Worm (Caenorhabditis elegans) whole organism, midembryonic: ENCODE data around the gene set-3.

ENCODE experiments used
- T22C8.4 ChIP-seq: fragments of 200-800 bp; sonication (Bioruptor generic); IDR thresholded peaks from 2 replicates; pipeline ENCODE4 v1.3.6; 2022; ENCODE audit warnings: missing genetic modification characterization, missing compliant biosample characterization
- cog-1 ChIP-seq: sonication (generic microtip); optimal IDR thresholded peaks from 2 replicates; lab custom pipeline; 2016; ENCODE audit warnings: missing genetic modification characterization, missing compliant biosample characterization
- flt-1 ChIP-seq: fragments of 200-800 bp; sonication (Bioruptor generic); IDR thresholded peaks from 2 replicates; pipeline ENCODE4 v1.3.6; 2022; ENCODE audit warnings: missing genetic modification characterization, missing compliant biosample characterization
- klf-2 ChIP-seq: fragments of 200-800 bp; sonication (Bioruptor generic); conservative IDR thresholded peaks from 2 replicates; pipeline ENCODE4 v1.3.6; 2022; ENCODE audit warnings: missing genetic modification reagents, missing genetic modification characterization, missing compliant biosample characterization
- med-1 ChIP-seq: sonication (generic microtip); optimal IDR thresholded peaks from 2 replicates; lab custom pipeline; 2017; ENCODE audit warnings: missing genetic modification characterization, mild to moderate bottlenecking, missing compliant biosample characterization, antibody characterized with exemption, missing genetic modification reagents; ENCODE audit not compliant: insufficient read depth
- ref-1 ChIP-seq: fragments of 200-800 bp; sonication (Bioruptor generic); conservative IDR thresholded peaks from 2 replicates; pipeline ENCODE4 v1.3.6; 2022; ENCODE audit warnings: missing genetic modification reagents, missing genetic modification characterization, missing compliant biosample characterization
- tab-1 ChIP-seq: fragments of 200-800 bp; sonication (Bioruptor generic); IDR thresholded peaks from 2 replicates; pipeline ENCODE4 v1.3.6; 2022; ENCODE audit warnings: missing genetic modification characterization, missing compliant biosample characterization
- ztf-23 ChIP-seq: fragments of 200-800 bp; sonication (Bioruptor generic); IDR thresholded peaks from 2 replicates; pipeline ENCODE4 v1.3.6; 2022; ENCODE audit warnings: missing genetic modification reagents, missing genetic modification characterization, missing compliant biosample characterization
- ztf-29 ChIP-seq: fragments of 200-800 bp; sonication (Bioruptor generic); IDR thresholded peaks from 2 replicates; pipeline ENCODE4 v1.3.6; 2022; ENCODE audit warnings: missing genetic modification reagents, missing genetic modification characterization, missing compliant biosample characterization

Gene set-3

DNA sequence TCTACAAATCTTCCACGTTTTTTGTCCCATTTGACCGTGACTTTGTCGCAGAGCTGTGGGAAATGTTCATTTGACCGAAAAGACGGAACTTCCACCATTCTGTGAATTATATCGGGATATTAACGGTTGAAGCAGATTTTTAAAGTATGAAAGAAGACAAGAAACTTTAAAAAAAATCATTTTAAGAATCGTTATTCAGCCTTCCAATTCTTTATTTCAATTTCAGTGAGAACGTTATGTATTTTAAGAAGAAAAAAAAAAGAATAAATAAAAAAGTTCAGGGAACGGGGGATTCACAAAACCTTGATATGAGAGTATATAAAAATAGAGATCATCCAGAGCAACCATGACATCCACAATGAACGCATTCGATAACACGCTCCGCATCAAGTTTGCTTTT, at the start of gene set-3:
Gene set-3, minus strand, starts transcription at position 101 of the 400 bp plus-strand sequence.
- TF ChIP-seq flt-1 (no peak), cog-1 (no peak), tab-1 (no peak)

DNA sequence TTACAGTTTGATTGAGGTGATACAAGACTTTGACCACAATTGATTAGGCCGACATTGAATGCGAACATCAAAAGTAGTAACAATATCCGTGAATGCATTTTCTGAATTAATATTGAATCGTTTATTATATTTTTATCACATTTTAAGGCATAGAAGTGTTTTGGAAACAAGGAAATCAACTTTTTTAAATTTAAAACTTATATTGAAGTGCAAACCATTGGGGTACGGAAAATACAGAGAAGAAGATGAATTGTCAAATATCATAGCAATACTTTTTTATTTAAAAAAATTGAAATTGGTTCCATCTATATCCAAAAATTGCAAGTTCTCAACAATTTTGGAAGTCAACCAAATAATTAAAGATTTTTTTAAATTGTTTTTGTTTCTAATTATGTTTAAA, 48.9 kb upstream of the set-3 start, which contains the start of gene T05G5.1:
Gene T05G5.1, minus strand, starts transcription at position 101 of the 400 bp plus-strand sequence.
- TF ChIP-seq med-1 (GFP tag; lab: Kevin White, UChicago) (no peak), ztf-29 (no peak), ref-1 (no peak), flt-1 (no peak), klf-2 (GFP tag; lab: Robert Waterston, UW) (no peak), cog-1 (no peak)

ce11 chrIII:9741985-9742384, 47.6 kb upstream of the set-3 start:
- no peak for TF ChIP-seq T22C8.4 (GFP tag; lab: Robert Waterston, UW)
- TF ChIP-seq ztf-29, result 0 out of 2 replicates have a peak, but pooled peaks have one; percentile 38

- TF ChIP-seq klf-2 (GFP tag; lab: Robert Waterston, UW) (no peak), T22C8.4 (GFP tag; lab: Robert Waterston, UW) (no peak), ztf-29 (no peak), med-1 (GFP tag; lab: Kevin White, UChicago) (no peak), cog-1 (no peak), tab-1 (no peak)
Measured at ce11 chrIII:9740663-9741062, 46.3 kb upstream of the set-3 start.

DNA sequence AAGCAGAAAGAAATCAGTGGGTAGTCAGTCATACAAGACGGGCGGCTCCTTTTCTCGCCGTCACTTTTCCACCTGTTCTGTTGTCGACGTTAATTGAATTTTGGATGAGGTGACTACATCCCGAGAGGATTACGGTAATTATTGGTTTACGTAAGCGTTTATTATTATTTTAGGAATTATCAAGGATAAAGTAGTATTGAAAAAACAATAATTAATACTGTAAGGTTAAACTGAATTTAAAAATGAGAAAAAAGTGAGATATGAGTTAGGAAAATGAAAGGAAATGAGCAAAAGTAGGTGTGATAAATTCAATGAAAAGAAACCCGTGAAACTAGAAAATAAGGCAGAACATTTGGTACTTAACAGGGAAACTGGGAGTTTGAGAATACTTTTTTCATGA, 44.6 kb upstream of the set-3 start, which contains the start of gene hlh-4:
Gene hlh-4, minus strand, starts transcription at position 101 of the 400 bp plus-strand sequence.
- no peak for TF ChIP-seq flt-1

DNA sequence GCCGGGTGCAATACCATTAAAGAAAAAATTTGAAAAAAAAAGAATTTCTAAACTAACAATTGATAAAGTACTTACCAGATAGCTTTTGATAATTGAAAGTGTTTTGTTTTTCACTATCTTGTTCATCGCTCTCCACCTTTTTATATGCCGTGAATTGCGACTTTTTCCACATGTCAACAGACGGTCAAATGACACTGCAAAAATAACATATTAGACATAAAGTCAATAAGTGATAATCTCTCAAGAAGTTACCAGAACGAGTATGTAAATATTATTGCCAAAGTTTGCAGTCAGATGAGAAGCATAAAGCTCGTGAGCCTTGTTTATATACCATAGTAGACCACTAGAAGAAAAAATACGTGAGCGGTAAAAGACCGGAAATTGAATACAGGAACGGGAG, 41.5 kb upstream of the set-3 start, which contains the start of gene dao-6:
Gene dao-6, minus strand, starts transcription at position 345 of the 400 bp plus-strand sequence.
- TF ChIP-seq ztf-23 (no peak), ref-1 (no peak), flt-1 (no peak), cog-1 (no peak), T22C8.4 (GFP tag; lab: Robert Waterston, UW) (no peak), klf-2 (GFP tag; lab: Robert Waterston, UW) (no peak), ztf-29 (no peak), med-1 (GFP tag; lab: Kevin White, UChicago) (no peak), tab-1 (no peak)

DNA sequence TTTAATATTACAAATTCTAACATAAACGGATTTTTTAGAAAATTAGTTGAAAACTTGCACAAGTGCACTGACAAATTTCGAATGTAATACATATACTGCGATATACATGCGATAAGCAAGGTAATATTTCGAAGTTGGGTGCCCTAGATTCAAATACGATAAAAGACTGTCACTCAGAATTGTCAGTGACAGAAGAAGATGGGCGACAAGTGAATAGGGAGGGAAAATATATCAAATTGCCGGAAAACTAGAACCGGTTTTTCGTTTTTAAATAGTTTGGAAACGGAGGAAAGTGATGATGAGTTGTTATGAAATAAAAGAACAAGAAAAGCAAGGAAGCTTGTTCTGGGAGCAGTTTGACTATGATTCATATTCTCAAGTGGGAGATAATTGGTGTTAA, 39.7 kb upstream of the set-3 start:
- TF ChIP-seq flt-1 (no peak), ztf-29 (no peak), tab-1 (no peak), cog-1 (no peak), T22C8.4 (GFP tag; lab: Robert Waterston, UW) (no peak), med-1 (GFP tag; lab: Kevin White, UChicago) (no peak), klf-2 (GFP tag; lab: Robert Waterston, UW) (no peak), ref-1 (no peak), ztf-23 (no peak)

- TF ChIP-seq ztf-29 (no peak), ref-1 (no peak), cog-1 (no peak), flt-1 (no peak)
Measured at ce11 chrIII:9733333-9733732, 39.0 kb upstream of the set-3 start.

DNA sequence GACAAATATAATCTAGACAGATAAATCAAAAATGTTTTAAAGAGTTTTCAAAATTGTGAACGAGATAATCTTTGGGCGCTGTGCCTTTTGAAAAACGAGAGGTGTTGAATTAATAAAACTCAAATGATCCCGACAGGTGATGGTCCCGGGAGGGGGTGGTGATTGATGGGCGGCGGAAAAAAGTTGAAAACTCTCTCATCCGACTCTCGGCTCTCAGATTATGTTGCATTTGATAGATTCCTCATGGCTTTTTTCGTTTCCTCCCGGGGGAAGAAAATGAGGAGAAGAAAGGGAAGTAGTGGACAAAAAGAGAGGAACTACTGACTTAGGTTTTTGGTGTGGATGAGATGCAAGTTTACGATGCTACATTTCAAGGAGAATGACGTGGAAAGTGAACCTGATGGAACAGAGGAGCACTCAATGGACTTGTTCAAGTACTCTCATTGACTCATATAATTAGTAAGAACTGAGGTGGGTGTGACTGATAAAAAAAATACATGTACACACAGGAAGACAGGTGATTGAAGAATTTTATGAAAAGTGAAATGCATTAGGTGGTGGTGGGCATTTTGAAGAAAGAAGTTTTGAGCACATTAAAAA, 37.0 kb upstream of the set-3 start:
- no peak for TF ChIP-seq T22C8.4 (GFP tag; lab: Robert Waterston, UW)
- TF ChIP-seq ztf-23, result no peak
- no peak for TF ChIP-seq ref-1
- no peak for TF ChIP-seq tab-1
- no peak for TF ChIP-seq ztf-29
- no peak for TF ChIP-seq klf-2 (GFP tag; lab: Robert Waterston, UW)
- no peak for TF ChIP-seq med-1 (GFP tag; lab: Kevin White, UChicago)
- TF ChIP-seq cog-1, result no peak

DNA sequence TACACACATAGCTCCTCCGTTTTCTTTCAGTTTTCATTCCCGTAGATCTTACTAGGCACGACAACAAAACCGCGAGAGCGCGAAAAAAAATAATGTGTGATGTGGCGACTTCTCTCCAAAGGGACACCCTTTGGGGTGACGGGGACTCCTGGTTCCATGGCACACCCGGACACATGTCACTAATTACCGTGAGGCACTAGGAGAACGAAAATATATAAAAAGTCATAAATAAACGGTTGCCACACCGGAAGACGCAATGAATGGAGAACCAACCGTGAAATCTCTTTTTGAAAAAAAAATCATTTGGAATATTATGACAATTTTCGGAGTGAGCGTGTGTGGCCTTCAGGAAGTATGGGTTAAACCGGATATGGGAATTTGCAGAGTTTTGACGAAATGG, 36.0 kb upstream of the set-3 start:
- TF ChIP-seq ref-1 (no peak), ztf-23 (no peak), cog-1 (no peak)

ce11 chrIII:9727439-9727838, 33.1 kb upstream of the set-3 start, which contains the start of gene C07A9.12:
Gene C07A9.12 (minus strand): TSS chrIII:9727539.
- TF ChIP-seq T22C8.4 (GFP tag; lab: Robert Waterston, UW) (no peak), med-1 (GFP tag; lab: Kevin White, UChicago) (no peak), flt-1 (no peak), ztf-29 (no peak), klf-2 (GFP tag; lab: Robert Waterston, UW) (no peak), ref-1 (no peak), ztf-23 (no peak), tab-1 (no peak), cog-1 (no peak)

- TF ChIP-seq ztf-23 (no peak), cog-1 (no peak), T22C8.4 (GFP tag; lab: Robert Waterston, UW) (no peak), klf-2 (GFP tag; lab: Robert Waterston, UW) (no peak), ztf-29 (no peak)
Measured at ce11 chrIII:9725114-9725513, 30.7 kb upstream of the set-3 start, which contains the start of gene clec-162. Gene clec-162 (minus strand): TSS chrIII:9725214.
